Worm (Caenorhabditis elegans) whole organism, L4 larva: ENCODE results near the gene Y14H12B.1.

Experiments used
- D1046.2 ChIP-seq: fragments of 200-800 bp; sonication (Bioruptor generic); IDR thresholded peaks from 2 replicates; pipeline ENCODE4 v1.3.6; 2022; ENCODE audit warnings: missing genetic modification characterization, missing compliant biosample characterization
- F37D6.2 ChIP-seq: sonication (generic microtip); optimal IDR thresholded peaks from 2 replicates; lab custom pipeline; 2016; ENCODE audit warnings: mild to moderate bottlenecking, missing genetic modification characterization, missing compliant biosample characterization
- F49E8.2 ChIP-seq: sonication (generic microtip); optimal IDR thresholded peaks from 2 replicates; lab custom pipeline; 2016; ENCODE audit warnings: missing compliant biosample characterization, mild to moderate bottlenecking, missing genetic modification characterization, borderline replicate concordance
- R02D3.7 ChIP-seq: fragments of 150-350 bp; sonication (generic microtip); optimal IDR thresholded peaks from 3 replicates; lab custom pipeline; 2014; ENCODE audit warnings: missing biosample characterization, missing genetic modification characterization
- T20F7.1 ChIP-seq: fragments of 200-800 bp; sonication (Bioruptor generic); optimal IDR thresholded peaks from 2 replicates; lab custom pipeline; 2018; ENCODE audit warnings: mild to moderate bottlenecking, missing genetic modification characterization, missing compliant biosample characterization
- Y5F2A.4 ChIP-seq: fragments of 200-800 bp; sonication (Bioruptor generic); optimal IDR thresholded peaks from 2 replicates; lab custom pipeline; 2018; ENCODE audit warnings: mild to moderate bottlenecking, missing genetic modification characterization, missing compliant biosample characterization
- attf-4 ChIP-seq: sonication (generic microtip); optimal IDR thresholded peaks from 3 replicates; lab custom pipeline; 2017; ENCODE audit warnings: missing biosample characterization, missing genetic modification characterization
- ceh-20 ChIP-seq: fragments of 200-800 bp; sonication (Bioruptor generic); IDR thresholded peaks from 2 replicates; pipeline ENCODE4 v1.3.6; 2022; ENCODE audit warnings: missing genetic modification reagents, missing genetic modification characterization, missing compliant biosample characterization
- ceh-28 ChIP-seq: fragments of 150-350 bp; optimal IDR thresholded peaks from 2 replicates; lab custom pipeline; 2014; ENCODE audit warnings: missing biosample characterization, missing genetic modification reagents, missing genetic modification characterization
- ceh-32 ChIP-seq: sonication (generic microtip); optimal IDR thresholded peaks from 2 replicates; lab custom pipeline; 2016; ENCODE audit warnings: mild to moderate bottlenecking, missing genetic modification characterization, missing compliant biosample characterization; ENCODE audit not compliant: poor library complexity
- ceh-44 ChIP-seq: fragments of 200-800 bp; sonication (Bioruptor generic); IDR thresholded peaks from 2 replicates; pipeline ENCODE4 v1.3.6; 2022; ENCODE audit warnings: missing genetic modification reagents, missing genetic modification characterization, missing compliant biosample characterization
- ceh-82 ChIP-seq: sonication (generic microtip); optimal IDR thresholded peaks from 2 replicates; lab custom pipeline; 2017; ENCODE audit warnings: missing biosample characterization, missing genetic modification characterization
- ces-1 ChIP-seq: fragments of 150-350 bp; sonication (generic microtip); optimal IDR thresholded peaks from 4 replicates; lab custom pipeline; 2014; ENCODE audit warnings: missing biosample characterization, missing genetic modification reagents, missing genetic modification characterization
- daf-16 ChIP-seq, 3 experiments: sonication (generic microtip); optimal IDR thresholded peaks; 2 replicates each; lab custom pipeline; 2016 to 2017; ENCODE audit warnings: missing genetic modification characterization in 3 of 3, missing genetic modification reagents in 3 of 3, mild to moderate bottlenecking in 2 of 3, missing compliant biosample characterization in 2 of 3, missing biosample characterization in 1 of 3, moderate library complexity in 1 of 3
- daf-19 ChIP-seq: fragments of 200-800 bp; sonication (Bioruptor generic); conservative IDR thresholded peaks from 2 replicates; pipeline ENCODE4 v1.3.6; 2022; ENCODE audit warnings: missing genetic modification characterization, missing compliant biosample characterization
- dmd-6 ChIP-seq: fragments of 200-800 bp; sonication (Bioruptor generic); IDR thresholded peaks from 2 replicates; pipeline ENCODE4 v1.3.6; 2022; ENCODE audit warnings: missing genetic modification reagents, missing genetic modification characterization, missing compliant biosample characterization
- dmd-9 ChIP-seq: fragments of 200-800 bp; sonication (Bioruptor generic); IDR thresholded peaks from 2 replicates; pipeline ENCODE4 v1.3.6; 2022; ENCODE audit warnings: missing genetic modification reagents, missing genetic modification characterization, missing compliant biosample characterization
- duxl-1 ChIP-seq: sonication (generic microtip); optimal IDR thresholded peaks from 2 replicates; lab custom pipeline; 2016; ENCODE audit warnings: mild to moderate bottlenecking, missing genetic modification characterization, moderate library complexity, missing compliant biosample characterization; ENCODE audit not compliant: poor library complexity
- egl-27 ChIP-seq: sonication (generic microtip); optimal IDR thresholded peaks from 3 replicates; lab custom pipeline; 2017; ENCODE audit warnings: missing biosample characterization, missing genetic modification reagents, missing genetic modification characterization
- egl-43 ChIP-seq: fragments of 200-800 bp; sonication (Bioruptor generic); IDR thresholded peaks from 2 replicates; pipeline ENCODE4 v1.3.6; 2022; ENCODE audit warnings: missing genetic modification reagents, missing genetic modification characterization, missing compliant biosample characterization
- hlh-30 ChIP-seq: sonication (generic microtip); optimal IDR thresholded peaks from 2 replicates; lab custom pipeline; 2017; ENCODE audit warnings: antibody characterized with exemption, mild to moderate bottlenecking, missing genetic modification characterization, missing compliant biosample characterization; ENCODE audit not compliant: insufficient read depth
- jun-1 ChIP-seq: fragments of 150-350 bp; optimal IDR thresholded peaks from 2 replicates; lab custom pipeline; 2014; ENCODE audit warnings: missing biosample characterization, missing genetic modification reagents, missing genetic modification characterization
- lim-7 ChIP-seq: fragments of 200-800 bp; sonication (Bioruptor generic); IDR thresholded peaks from 2 replicates; pipeline ENCODE4 v1.3.6; 2022; ENCODE audit warnings: missing genetic modification characterization, missing compliant biosample characterization
- lin-15B ChIP-seq: fragments of 150-350 bp; sonication (generic microtip); optimal IDR thresholded peaks from 3 replicates; lab custom pipeline; 2014; ENCODE audit warnings: missing biosample characterization, missing genetic modification characterization
- lin-29 ChIP-seq: fragments of 200-800 bp; sonication (Bioruptor generic); IDR thresholded peaks from 2 replicates; pipeline ENCODE4 v1.3.6; 2022; ENCODE audit warnings: missing genetic modification reagents, missing genetic modification characterization, missing compliant biosample characterization
- lir-3 ChIP-seq: sonication (generic microtip); optimal IDR thresholded peaks from 2 replicates; lab custom pipeline; 2016; ENCODE audit warnings: mild to moderate bottlenecking, missing genetic modification characterization, missing compliant biosample characterization
- madf-5 ChIP-seq, 2 experiments: fragments of 200-800 bp; sonication (Bioruptor generic); IDR thresholded peaks; 2 replicates each; pipeline ENCODE4 v1.3.6; 2022; ENCODE audit warnings: missing compliant biosample characterization in 2 of 2, missing genetic modification characterization in 2 of 2
- mdl-1 ChIP-seq, 2 experiments: fragments of 150-350 bp in 1 of 2; sonication (generic microtip) in 1 of 2; optimal IDR thresholded peaks; 2 replicates each; lab custom pipeline; 2014 to 2017; ENCODE audit warnings: missing biosample characterization in 2 of 2, missing genetic modification characterization in 2 of 2
- mxl-2 ChIP-seq: fragments of 200-800 bp; sonication (Bioruptor generic); conservative IDR thresholded peaks from 2 replicates; pipeline ENCODE4 v1.3.6; 2022; ENCODE audit warnings: missing genetic modification reagents, missing genetic modification characterization, missing compliant biosample characterization
- nhr-10 ChIP-seq: fragments of 150-350 bp; optimal IDR thresholded peaks from 2 replicates; lab custom pipeline; 2014; ENCODE audit warnings: missing biosample characterization, missing genetic modification characterization
- nhr-11 ChIP-seq: fragments of 150-350 bp; optimal IDR thresholded peaks from 2 replicates; lab custom pipeline; 2014; ENCODE audit warnings: missing biosample characterization, missing genetic modification characterization
- nhr-111 ChIP-seq: fragments of 200-800 bp; sonication (Bioruptor generic); optimal IDR thresholded peaks from 2 replicates; lab custom pipeline; 2018; ENCODE audit warnings: mild to moderate bottlenecking, missing genetic modification characterization, missing compliant biosample characterization
- nhr-237 ChIP-seq: sonication (generic microtip); optimal IDR thresholded peaks from 2 replicates; lab custom pipeline; 2017; ENCODE audit warnings: missing biosample characterization, missing genetic modification characterization
- nhr-77 ChIP-seq: fragments of 150-350 bp; optimal IDR thresholded peaks from 2 replicates; lab custom pipeline; 2014; ENCODE audit warnings: missing biosample characterization, missing genetic modification characterization
- pha-4 ChIP-seq, 2 experiments: fragments of 150-350 bp in 1 of 2; fragments of 200-800 bp in 1 of 2; sonication (Bioruptor generic) in 1 of 2; IDR thresholded peaks in 1 of 2; optimal IDR thresholded peaks in 1 of 2; 2 replicates each; pipeline versions ENCODE4 v1.3.6 to Lab custom; 2014 to 2022; ENCODE audit warnings: missing genetic modification characterization in 2 of 2, missing genetic modification reagents in 2 of 2, missing biosample characterization in 1 of 2, missing compliant biosample characterization in 1 of 2
- pqm-1 ChIP-seq: sonication (generic microtip); optimal IDR thresholded peaks from 2 replicates; lab custom pipeline; 2017; ENCODE audit warnings: missing biosample characterization, missing genetic modification characterization
- rbr-2 ChIP-seq: sonication (generic microtip); optimal IDR thresholded peaks from 2 replicates; lab custom pipeline; 2016; ENCODE audit warnings: missing genotype, missing genetic modification characterization, missing compliant biosample characterization
- saeg-2 ChIP-seq: fragments of 200-800 bp; sonication (Bioruptor generic); IDR thresholded peaks from 2 replicates; pipeline ENCODE4 v1.3.6; 2022; ENCODE audit warnings: missing genetic modification reagents, missing genetic modification characterization, missing compliant biosample characterization
- sdz-12 ChIP-seq: fragments of 200-800 bp; sonication (Bioruptor generic); optimal IDR thresholded peaks from 2 replicates; lab custom pipeline; 2018; ENCODE audit warnings: mild to moderate bottlenecking, missing genetic modification characterization, missing compliant biosample characterization
- set-16 ChIP-seq: fragments of 200-800 bp; sonication (Bioruptor generic); IDR thresholded peaks from 2 replicates; pipeline ENCODE4 v1.3.6; 2022; ENCODE audit warnings: missing genetic modification reagents, missing genetic modification characterization, missing compliant biosample characterization
- spr-1 ChIP-seq: sonication (generic microtip); optimal IDR thresholded peaks from 2 replicates; lab custom pipeline; 2016; ENCODE audit warnings: mild to moderate bottlenecking, missing genetic modification characterization, missing compliant biosample characterization
- tra-1 ChIP-seq: fragments of 200-800 bp; sonication (Bioruptor generic); IDR thresholded peaks from 2 replicates; pipeline ENCODE4 v1.3.6; 2022; ENCODE audit warnings: missing genetic modification reagents, missing genetic modification characterization, missing compliant biosample characterization
- unc-130 ChIP-seq: sonication (generic microtip); optimal IDR thresholded peaks from 2 replicates; lab custom pipeline; 2016; ENCODE audit warnings: missing genetic modification reagents, missing genetic modification characterization, missing compliant biosample characterization
- unc-62 ChIP-seq, 3 experiments: fragments of 150-350 bp in 1 of 3; sonication (generic microtip); optimal IDR thresholded peaks in 2 of 3; peaks in 1 of 3; 1 replicate in 1 of 3; 2 replicates in 2 of 3; lab custom pipeline; 2014 to 2017; ENCODE audit warnings: missing biosample characterization in 3 of 3, missing genetic modification characterization in 3 of 3, missing genetic modification reagents in 3 of 3, missing genotype in 1 of 3
- vab-7 ChIP-seq: fragments of 200-800 bp; sonication (Bioruptor generic); IDR thresholded peaks from 2 replicates; pipeline ENCODE4 v1.3.6; 2022; ENCODE audit warnings: missing genetic modification reagents, missing genetic modification characterization, missing compliant biosample characterization
- zag-1 ChIP-seq: fragments of 150-350 bp; optimal IDR thresholded peaks from 2 replicates; lab custom pipeline; 2014; ENCODE audit warnings: missing biosample characterization, missing genetic modification characterization
- zip-11 ChIP-seq: fragments of 200-800 bp; sonication (Bioruptor generic); IDR thresholded peaks from 2 replicates; pipeline ENCODE4 v1.3.6; 2022; ENCODE audit warnings: missing genetic modification characterization, missing compliant biosample characterization
- zip-2 ChIP-seq: fragments of 150-350 bp; optimal IDR thresholded peaks from 2 replicates; lab custom pipeline; 2014; ENCODE audit warnings: missing biosample characterization, missing genetic modification characterization
- ztf-7 ChIP-seq: fragments of 150-350 bp; optimal IDR thresholded peaks from 2 replicates; lab custom pipeline; 2014; ENCODE audit warnings: missing biosample characterization, missing genetic modification characterization

Y14H12B.1 gene

ce11 chrII:3897758-3898494 lies 36.3 kb upstream of the Y14H12B.1 start, which contains the start of gene F53C3.6 (continued):
- TF ChIP-seq sdz-12 (no peak), attf-4 (no peak), lim-7 (GFP tag; lab: Robert Waterston, UW) (no peak), jun-1 (no peak), nhr-11 (tag; lab: Kevin White, UChicago) (peak; percentile 28), lin-29 (GFP tag; lab: Robert Waterston, UW) (no peak), duxl-1 (no peak), dmd-9 (GFP tag; lab: Robert Waterston, UW) (no peak), ces-1 (GFP tag; lab: Kevin White, UChicago) (no peak), ceh-28 (no peak), ceh-82 (tag; lab: Kevin White, UChicago) (no peak), daf-19 (no peak), pha-4 (GFP tag; IDR thresholded peaks at IDR 0.05; lab: Robert Waterston, UW) (no peak), pha-4 (tag; optimal IDR thresholded peaks at IDR 0.05; lab: Kevin White, UChicago) (no peak), nhr-77 (no peak), zip-2 (tag; lab: Kevin White, UChicago) (no peak), ceh-20 (GFP tag; lab: Robert Waterston, UW) (no peak), pqm-1 (tag; lab: Kevin White, UChicago) (no peak), nhr-10 (no peak), saeg-2 (GFP tag; lab: Robert Waterston, UW) (no peak), F49E8.2 (tag; lab: Kevin White, UChicago) (no peak), unc-62 (GFP tag; optimal IDR thresholded peaks at IDR 0.05 in 1 of 2; lab: Kevin White, UChicago) (peak in 1 of 2 experiments; percentile 78), unc-62 (tag; optimal IDR thresholded peaks at IDR 0.05; lab: Kevin White, UChicago) (no peak), spr-1 (tag; lab: Kevin White, UChicago) (no peak), R02D3.7 (tag; lab: Kevin White, UChicago) (no peak), hlh-30 (tag; lab: Kevin White, UChicago) (no peak), mxl-2 (GFP tag; lab: Robert Waterston, UW) (no peak), egl-27 (no peak), ceh-44 (GFP tag; lab: Robert Waterston, UW) (no peak), egl-43 (no peak), nhr-237 (tag; lab: Kevin White, UChicago) (no peak), zip-11 (no peak), vab-7 (GFP tag; lab: Robert Waterston, UW) (no peak), zag-1 (tag; lab: Kevin White, UChicago) (no peak), daf-16 (GFP tag; optimal IDR thresholded peaks at IDR 0.05; lab: Kevin White, UChicago) (peak in 1 of 2 experiments; percentile 1), daf-16 (tag; optimal IDR thresholded peaks at IDR 0.05; lab: Kevin White, UChicago) (no peak), ztf-7 (tag; lab: Kevin White, UChicago) (no peak), lin-15B (tag; lab: Kevin White, UChicago) (no peak), F37D6.2 (tag; lab: Kevin White, UChicago) (peak; percentile 33), set-16 (GFP tag; lab: Robert Waterston, UW) (peak; percentile 94), tra-1 (GFP tag; lab: Robert Waterston, UW) (no peak), nhr-111 (GFP tag; lab: Kevin White, UChicago) (no peak), mdl-1 (tag; optimal IDR thresholded peaks at IDR 0.05; lab: Kevin White, UChicago) (peak; percentile 6 to 77), ceh-32 (tag; lab: Kevin White, UChicago) (no peak), unc-130 (GFP tag; lab: Kevin White, UChicago) (no peak), D1046.2 (GFP tag; lab: Robert Waterston, UW) (no peak), T20F7.1 (no peak), lir-3 (tag; lab: Kevin White, UChicago) (no peak), dmd-6 (GFP tag; lab: Robert Waterston, UW) (peak; percentile 60), rbr-2 (no peak), madf-5 (GFP tag; IDR thresholded peaks at IDR 0.05; lab: Robert Waterston, UW) (no peak), Y5F2A.4 (GFP tag; lab: Kevin White, UChicago) (no peak)
